Worm (Caenorhabditis elegans): ENCODE results near the gene mml-1.

- TF ChIP-seq isw-1 (GFP tag; IDR thresholded peaks at IDR 0.05), result no peak
- TF ChIP-seq lin-13 (GFP tag; optimal IDR thresholded peaks at IDR 0.05), result no peak
- no peak for TF ChIP-seq irx-1 (tag; optimal IDR thresholded peaks at IDR 0.05)
- no peak for TF ChIP-seq C16A3.4 (tag; optimal IDR thresholded peaks at IDR 0.05)
- no peak for TF ChIP-seq Y116A8C.19 (tag; optimal IDR thresholded peaks at IDR 0.05; ENCODE audit: borderline replicate concordance)
- no peak for TF ChIP-seq F16B12.6 (tag; optimal IDR thresholded peaks at IDR 0.05)
- no peak for TF ChIP-seq alr-1 (tag; optimal IDR thresholded peaks at IDR 0.05; ENCODE audit: borderline replicate concordance)
- TF ChIP-seq ceh-88 (GFP tag; IDR thresholded peaks at IDR 0.05), result no peak
- no peak for TF ChIP-seq ama-1 (optimal IDR thresholded peaks at IDR 0.05)
Observed at ce11 chrIII:7373802-7374435, 612 bp downstream of the mml-1 start.
